Worm (Caenorhabditis elegans) whole organism, mixed stage, embryonic: ENCODE measurements around the gene B0334.20.

ENCODE experiments used
- flh-1 ChIP-seq: fragments of 200-800 bp; sonication (Bioruptor generic); optimal IDR thresholded peaks from 2 replicates; lab custom pipeline; 2018; ENCODE audit warnings: mild to moderate bottlenecking, missing genetic modification characterization, moderate library complexity, missing compliant biosample characterization
- lsy-2 ChIP-seq: fragments of 150-350 bp; optimal IDR thresholded peaks from 2 replicates; lab custom pipeline; 2014; ENCODE audit warnings: missing biosample characterization, missing genetic modification characterization
- mep-1 ChIP-seq: fragments of 150-350 bp; optimal IDR thresholded peaks from 2 replicates; lab custom pipeline; 2017; ENCODE audit warnings: missing biosample characterization, missing genetic modification reagents, missing genetic modification characterization, inconsistent platforms
- nhr-76 ChIP-seq: sonication (generic microtip); optimal IDR thresholded peaks from 2 replicates; lab custom pipeline; 2017; ENCODE audit warnings: missing biosample characterization, missing genetic modification characterization
- unc-62 ChIP-seq: fragments of 150-350 bp; optimal IDR thresholded peaks from 2 replicates; lab custom pipeline; 2014; ENCODE audit warnings: missing biosample characterization, missing genetic modification reagents, missing genetic modification characterization

DNA sequence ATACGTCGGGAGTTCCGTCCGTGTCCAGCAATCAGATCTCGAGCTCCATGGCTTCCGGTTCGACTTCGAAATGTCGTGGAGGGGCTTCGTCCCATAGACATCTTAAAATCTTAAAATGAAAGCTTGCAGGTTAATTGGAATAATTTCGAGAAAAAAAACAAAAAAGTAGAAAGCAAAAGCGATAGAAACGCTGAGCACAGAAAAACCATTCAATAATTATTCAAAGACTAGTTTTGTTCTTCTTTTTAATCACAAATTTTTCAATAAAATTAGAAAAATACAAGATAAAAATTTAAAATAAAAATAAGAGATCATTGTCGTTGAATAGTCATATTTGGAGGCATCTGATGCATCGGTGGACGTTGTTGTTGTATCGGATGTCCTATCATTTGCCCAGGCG is 26.7 kb upstream of the B0334.20 start, which contains the start of gene age-1:
- no peak for TF ChIP-seq nhr-76 (tag; lab: Kevin White, UChicago)
- no peak for TF ChIP-seq mep-1 (tag; lab: Kevin White, UChicago)
- no peak for TF ChIP-seq lsy-2 (tag; lab: Kevin White, UChicago)
- no peak for TF ChIP-seq unc-62
- TF ChIP-seq flh-1 (GFP tag; lab: Kevin White, UChicago), result no peak
